Worm (Caenorhabditis elegans) whole organism, early embryonic: ENCODE measurements around the gene F26G1.15.

Source experiments
- B0310.2 ChIP-seq: sonication (generic microtip); optimal IDR thresholded peaks from 2 replicates; lab custom pipeline; 2016; ENCODE audit warnings: mild to moderate bottlenecking, missing genetic modification characterization, missing compliant biosample characterization
- F13C5.2 ChIP-seq: sonication (generic microtip); optimal IDR thresholded peaks from 2 replicates; lab custom pipeline; 2017; ENCODE audit warnings: mild to moderate bottlenecking, missing genetic modification characterization, inconsistent platforms, missing compliant biosample characterization
- aly-1 ChIP-seq: sonication (generic microtip); optimal IDR thresholded peaks from 2 replicates; lab custom pipeline; 2016; ENCODE audit warnings: missing genetic modification characterization, missing compliant biosample characterization
- ama-1 ChIP-seq: fragments of 150-350 bp; optimal IDR thresholded peaks from 2 replicates; lab custom pipeline; 2014
- ceh-13 ChIP-seq: fragments of 200-800 bp; sonication (Bioruptor generic); optimal IDR thresholded peaks from 2 replicates; lab custom pipeline; 2018; ENCODE audit warnings: mild to moderate bottlenecking, missing genetic modification characterization, missing compliant biosample characterization
- ceh-36 ChIP-seq: sonication (generic microtip); optimal IDR thresholded peaks from 2 replicates; lab custom pipeline; 2016; ENCODE audit warnings: missing genetic modification characterization, inconsistent platforms, missing compliant biosample characterization
- ets-7 ChIP-seq: sonication (generic microtip); optimal IDR thresholded peaks from 2 replicates; lab custom pipeline; 2016; ENCODE audit warnings: missing genotype, missing genetic modification characterization, missing compliant biosample characterization
- flt-1 ChIP-seq: fragments of 200-800 bp; sonication (Bioruptor generic); IDR thresholded peaks from 2 replicates; pipeline ENCODE4 v1.3.6; 2022; ENCODE audit warnings: missing genetic modification characterization, missing compliant biosample characterization
- hmbx-1 ChIP-seq: sonication (generic microtip); optimal IDR thresholded peaks from 2 replicates; lab custom pipeline; 2016; ENCODE audit warnings: mild to moderate bottlenecking, missing genetic modification characterization, missing compliant biosample characterization
- hmg-4 ChIP-seq: fragments of 200-800 bp; sonication (Bioruptor generic); optimal IDR thresholded peaks from 2 replicates; lab custom pipeline; 2018; ENCODE audit warnings: mild to moderate bottlenecking, missing genetic modification characterization, missing compliant biosample characterization
- hnd-1 ChIP-seq: sonication (generic microtip); optimal IDR thresholded peaks from 2 replicates; lab custom pipeline; 2016; ENCODE audit warnings: missing genetic modification characterization, missing compliant biosample characterization
- pes-1 ChIP-seq: fragments of 200-800 bp; sonication (Bioruptor generic); IDR thresholded peaks from 2 replicates; pipeline ENCODE4 v1.3.6; 2022; ENCODE audit warnings: missing genetic modification reagents, missing genetic modification characterization, missing compliant biosample characterization
- scrt-1 ChIP-seq: fragments of 200-800 bp; sonication (Bioruptor generic); IDR thresholded peaks from 2 replicates; pipeline ENCODE4 v1.3.6; 2022; ENCODE audit warnings: missing genetic modification characterization, missing compliant biosample characterization
- sea-1 ChIP-seq: fragments of 200-800 bp; sonication (Bioruptor generic); conservative IDR thresholded peaks from 2 replicates; pipeline ENCODE4 v1.3.6; 2022; ENCODE audit warnings: missing genetic modification characterization, missing compliant biosample characterization
- tbx-11 ChIP-seq: fragments of 200-800 bp; sonication (Bioruptor generic); IDR thresholded peaks from 2 replicates; pipeline ENCODE4 v1.3.6; 2022; ENCODE audit warnings: missing genetic modification characterization, missing compliant biosample characterization
- tbx-37 ChIP-seq: fragments of 200-800 bp; sonication (Bioruptor generic); conservative IDR thresholded peaks from 2 replicates; pipeline ENCODE4 v1.3.6; 2022; ENCODE audit warnings: missing genetic modification reagents, missing genetic modification characterization, missing compliant biosample characterization
- tra-4 ChIP-seq: sonication (generic microtip); optimal IDR thresholded peaks from 2 replicates; lab custom pipeline; 2017; ENCODE audit warnings: missing genetic modification characterization, missing compliant biosample characterization

The F26G1.15 gene

ce11 chrII:4753133-4753532, 37.0 kb upstream of the F26G1.15 start, which contains the start of gene C27D9.1:
Gene C27D9.1 (plus strand): TSS chrII:4753413.
- no peak for TF ChIP-seq tbx-37 (GFP tag; lab: Robert Waterston, UW)
- no peak for TF ChIP-seq aly-1 (tag; lab: Kevin White, UChicago)
- TF ChIP-seq hmg-4 (GFP tag; lab: Kevin White, UChicago) = no peak
- TF ChIP-seq pes-1 (GFP tag; lab: Robert Waterston, UW) = no peak
- no peak for TF ChIP-seq tbx-11 (GFP tag; lab: Robert Waterston, UW)
- no peak for TF ChIP-seq flt-1
- TF ChIP-seq F13C5.2 (tag; lab: Kevin White, UChicago) = no peak
- TF ChIP-seq ets-7 (tag; lab: Kevin White, UChicago) = no peak
- TF ChIP-seq ceh-13 = no peak
- TF ChIP-seq scrt-1 (GFP tag; lab: Robert Waterston, UW) = no peak
- TF ChIP-seq tra-4 = no peak

- TF ChIP-seq hmg-4 (GFP tag; lab: Kevin White, UChicago) = no peak
- TF ChIP-seq hmbx-1 (tag; lab: Kevin White, UChicago) = no peak
- TF ChIP-seq B0310.2 (tag; lab: Kevin White, UChicago) = no peak
- TF ChIP-seq hnd-1 (tag; lab: Kevin White, UChicago) = no peak
- no peak for TF ChIP-seq ama-1 (lab: Kevin White, UChicago)
- no peak for TF ChIP-seq flt-1
- no peak for TF ChIP-seq scrt-1 (GFP tag; lab: Robert Waterston, UW)
- TF ChIP-seq F13C5.2 (tag; lab: Kevin White, UChicago) = no peak
- no peak for TF ChIP-seq sea-1 (GFP tag; lab: Robert Waterston, UW)
- TF ChIP-seq ceh-13 = no peak
Measured at ce11 chrII:4755654-4756053, 34.4 kb upstream of the F26G1.15 start.

ce11 chrII:4756751-4757150, 33.3 kb upstream of the F26G1.15 start, which contains the start of gene C27D9.2:
Gene C27D9.2 (minus strand): TSS chrII:4756851.
- TF ChIP-seq sea-1 (GFP tag; lab: Robert Waterston, UW) = no peak

- TF ChIP-seq F13C5.2 (tag; lab: Kevin White, UChicago) (no peak), hmbx-1 (tag; lab: Kevin White, UChicago) (no peak), tbx-11 (GFP tag; lab: Robert Waterston, UW) (no peak), ceh-13 (no peak), tra-4 (no peak), ets-7 (tag; lab: Kevin White, UChicago) (no peak), tbx-37 (GFP tag; lab: Robert Waterston, UW) (no peak), ceh-36 (tag; lab: Kevin White, UChicago) (no peak)
Measured at ce11 chrII:4758462-4758861, 31.6 kb upstream of the F26G1.15 start, which contains the start of gene F26G1.3. Gene F26G1.3 (plus strand): TSS chrII:4758762.

- TF ChIP-seq ceh-36 (tag; lab: Kevin White, UChicago) (no peak), F13C5.2 (tag; lab: Kevin White, UChicago) (no peak), hnd-1 (tag; lab: Kevin White, UChicago) (no peak), flt-1 (no peak), ets-7 (tag; lab: Kevin White, UChicago) (no peak), aly-1 (tag; lab: Kevin White, UChicago) (no peak), B0310.2 (tag; lab: Kevin White, UChicago) (no peak), tra-4 (no peak), tbx-11 (GFP tag; lab: Robert Waterston, UW) (no peak), pes-1 (GFP tag; lab: Robert Waterston, UW) (no peak), scrt-1 (GFP tag; lab: Robert Waterston, UW) (no peak), tbx-37 (GFP tag; lab: Robert Waterston, UW) (no peak), hmg-4 (GFP tag; lab: Kevin White, UChicago) (no peak)
Measured at ce11 chrII:4759835-4760234, 30.3 kb upstream of the F26G1.15 start.

- no peak for TF ChIP-seq hnd-1 (tag; lab: Kevin White, UChicago)
- TF ChIP-seq tbx-37 (GFP tag; lab: Robert Waterston, UW) = no peak
- no peak for TF ChIP-seq ets-7 (tag; lab: Kevin White, UChicago)
- no peak for TF ChIP-seq hmbx-1 (tag; lab: Kevin White, UChicago)
- no peak for TF ChIP-seq B0310.2 (tag; lab: Kevin White, UChicago)
- no peak for TF ChIP-seq ama-1 (lab: Kevin White, UChicago)
- TF ChIP-seq ceh-13 = no peak
- no peak for TF ChIP-seq tbx-11 (GFP tag; lab: Robert Waterston, UW)
- TF ChIP-seq tra-4 = no peak
- TF ChIP-seq hmg-4 (GFP tag; lab: Kevin White, UChicago) = no peak
- TF ChIP-seq pes-1 (GFP tag; lab: Robert Waterston, UW) = no peak
- no peak for TF ChIP-seq flt-1
- no peak for TF ChIP-seq aly-1 (tag; lab: Kevin White, UChicago)
- no peak for TF ChIP-seq F13C5.2 (tag; lab: Kevin White, UChicago)
- TF ChIP-seq sea-1 (GFP tag; lab: Robert Waterston, UW) = no peak
- no peak for TF ChIP-seq ceh-36 (tag; lab: Kevin White, UChicago)
- no peak for TF ChIP-seq scrt-1 (GFP tag; lab: Robert Waterston, UW)
Measured at ce11 chrII:4761020-4761419, 29.1 kb upstream of the F26G1.15 start.

ce11 chrII:4762574-4763285, 27.4 kb upstream of the F26G1.15 start, which contains the start of gene F26G1.2:
Gene F26G1.2 (plus strand): TSS chrII:4763081.
- TF ChIP-seq scrt-1 (GFP tag; lab: Robert Waterston, UW) (no peak), sea-1 (GFP tag; lab: Robert Waterston, UW) (no peak), pes-1 (GFP tag; lab: Robert Waterston, UW) (no peak), B0310.2 (tag; lab: Kevin White, UChicago) (no peak), ets-7 (tag; lab: Kevin White, UChicago) (no peak), hmg-4 (GFP tag; lab: Kevin White, UChicago) (no peak), ceh-13 (no peak)
